Fruit fly (Drosophila melanogaster) whole organism, embryonic: Measurements from ENCODE around the gene PLCXD.

Source experiments
- Ada2b ChIP-seq: fragments of 200-800 bp; sonication (Bioruptor generic); IDR thresholded peaks from 2 replicates; pipeline ENCODE4 v1.3.6; 2022; ENCODE audit warnings: missing biosample characterization, missing genetic modification characterization
- Adf1 ChIP-seq: fragments of 200-800 bp; sonication (Bioruptor generic); IDR thresholded peaks from 2 replicates; pipeline ENCODE4 v1.3.6; 2022; ENCODE audit warnings: missing biosample characterization, missing genetic modification characterization
- B-H1 ChIP-seq: fragments of 200-800 bp; sonication (Bioruptor generic); IDR thresholded peaks from 3 replicates; pipeline ENCODE4 v1.3.6; 2022; ENCODE audit warnings: missing biosample characterization, missing genetic modification characterization
- Bdp1 ChIP-seq: fragments of 200-800 bp; sonication (Bioruptor generic); optimal IDR thresholded peaks from 3 replicates; lab custom pipeline; 2016; ENCODE audit warnings: missing biosample characterization, missing genetic modification characterization
- CG10274 ChIP-seq: fragments of 200-800 bp; sonication (Bioruptor generic); optimal IDR thresholded peaks from 3 replicates; lab custom pipeline; 2017; ENCODE audit warnings: missing biosample characterization, mild to moderate bottlenecking, missing genetic modification characterization
- CG10543 ChIP-seq: fragments of 200-800 bp; sonication (Bioruptor generic); optimal IDR thresholded peaks from 3 replicates; lab custom pipeline; 2017; ENCODE audit warnings: missing biosample characterization, mild to moderate bottlenecking, missing genetic modification characterization, moderate library complexity
- CG10959 ChIP-seq: fragments of 200-800 bp; sonication (Bioruptor generic); IDR thresholded peaks from 2 replicates; pipeline ENCODE4 v1.3.6; 2022; ENCODE audit warnings: missing biosample characterization, missing genetic modification characterization
- CG11247 ChIP-seq: fragments of 200-800 bp; sonication (Bioruptor generic); IDR thresholded peaks from 2 replicates; pipeline ENCODE4 v1.3.6; 2022; ENCODE audit warnings: missing biosample characterization, missing genetic modification characterization
- CG11723 ChIP-seq: fragments of 200-800 bp; sonication (Bioruptor generic); optimal IDR thresholded peaks from 2 replicates; lab custom pipeline; 2017; ENCODE audit warnings: missing biosample characterization, mild to moderate bottlenecking, missing genetic modification characterization
- CG1233 ChIP-seq: fragments of 200-800 bp; sonication (Bioruptor generic); optimal IDR thresholded peaks from 4 replicates; lab custom pipeline; 2018; ENCODE audit warnings: missing biosample characterization, mild to moderate bottlenecking, missing genetic modification characterization
- CG12942 ChIP-seq: fragments of 200-800 bp; sonication (Bioruptor generic); optimal IDR thresholded peaks from 3 replicates; lab custom pipeline; 2016; ENCODE audit warnings: missing biosample characterization, missing genetic modification characterization
- CG16815 ChIP-seq: fragments of 200-800 bp; sonication (Bioruptor generic); optimal IDR thresholded peaks from 3 replicates; lab custom pipeline; 2017; ENCODE audit warnings: missing biosample characterization, mild to moderate bottlenecking, missing genetic modification characterization
- CG18262 ChIP-seq: fragments of 200-800 bp; optimal IDR thresholded peaks from 3 replicates; lab custom pipeline; 2019; ENCODE audit warnings: missing biosample characterization, mild to moderate bottlenecking, missing genetic modification characterization, moderate library complexity
- CG4360 ChIP-seq: fragments of 200-800 bp; sonication (Bioruptor generic); IDR thresholded peaks from 2 replicates; pipeline ENCODE4 v1.3.6; 2022; ENCODE audit warnings: missing biosample characterization, missing genetic modification characterization
- CG43689 ChIP-seq: fragments of 200-800 bp; sonication (Bioruptor generic); IDR thresholded peaks from 2 replicates; pipeline ENCODE4 v1.3.6; 2022; ENCODE audit warnings: missing biosample characterization, missing genetic modification characterization
- CG4707 ChIP-seq: fragments of 200-800 bp; sonication (Bioruptor generic); optimal IDR thresholded peaks from 2 replicates; lab custom pipeline; 2018; ENCODE audit warnings: missing biosample characterization, mild to moderate bottlenecking, missing genetic modification characterization, moderate library complexity
- CG6175 ChIP-seq: fragments of 200-800 bp; sonication (Bioruptor generic); IDR thresholded peaks from 3 replicates; pipeline ENCODE4 v1.3.6; 2022; ENCODE audit warnings: missing biosample characterization, missing genetic modification characterization
- CG8281 ChIP-seq: fragments of 200-800 bp; sonication (Bioruptor generic); optimal IDR thresholded peaks from 2 replicates; lab custom pipeline; 2018; ENCODE audit warnings: missing biosample characterization, mild to moderate bottlenecking, missing genetic modification characterization, moderate library complexity
- CG9215 ChIP-seq: fragments of 200-800 bp; sonication (Bioruptor generic); IDR thresholded peaks from 2 replicates; pipeline ENCODE4 v1.3.6; 2022; ENCODE audit warnings: missing biosample characterization, missing genetic modification characterization
- Dll ChIP-seq: fragments of 200-800 bp; sonication (Bioruptor generic); IDR thresholded peaks from 4 replicates; pipeline ENCODE4 v1.3.6; 2022; ENCODE audit warnings: missing biosample characterization, missing genetic modification characterization; ENCODE audit not compliant: partially characterized antibody
- E2f1 ChIP-seq: fragments of 200-800 bp; sonication (Bioruptor generic); IDR thresholded peaks from 2 replicates; pipeline ENCODE4 v1.3.6; 2022; ENCODE audit warnings: missing biosample characterization, missing genetic modification characterization
- H15 ChIP-seq: fragments of 200-800 bp; sonication (Bioruptor generic); IDR thresholded peaks from 3 replicates; pipeline ENCODE4 v1.3.6; 2022; ENCODE audit warnings: missing biosample characterization, missing genetic modification characterization
- H2.0 ChIP-seq: fragments of 200-800 bp; sonication (Bioruptor generic); IDR thresholded peaks from 2 replicates; pipeline ENCODE4 v1.3.6; 2022; ENCODE audit warnings: missing biosample characterization, missing genetic modification characterization
- Hey ChIP-seq: fragments of 200-800 bp; sonication (Bioruptor generic); optimal IDR thresholded peaks from 3 replicates; lab custom pipeline; 2018; ENCODE audit warnings: missing biosample characterization, mild to moderate bottlenecking, missing genetic modification characterization
- Hr78 ChIP-seq, 2 experiments: fragments of 200-800 bp in 1 of 2; fragments of >200 bp in 1 of 2; sonication (Bioruptor generic) in 1 of 2; optimal IDR thresholded peaks; 2 replicates each; lab custom pipeline; 2017 to 2019; ENCODE audit warnings: missing biosample characterization in 2 of 2, missing genetic modification characterization in 2 of 2, mild to moderate bottlenecking in 1 of 2, moderate library complexity in 1 of 2
- Myb ChIP-seq: fragments of 200-800 bp; sonication (Bioruptor generic); optimal IDR thresholded peaks from 2 replicates; lab custom pipeline; 2016; ENCODE audit warnings: missing biosample characterization, missing genetic modification characterization
- Nf-YA ChIP-seq: fragments of 200-800 bp; sonication (Bioruptor generic); IDR thresholded peaks from 2 replicates; pipeline ENCODE4 v1.3.6; 2022; ENCODE audit warnings: missing biosample characterization, missing genetic modification characterization
- Oli ChIP-seq: fragments of 200-800 bp; sonication (Bioruptor generic); optimal IDR thresholded peaks from 2 replicates; lab custom pipeline; 2018; ENCODE audit warnings: missing biosample characterization, mild to moderate bottlenecking, missing genetic modification characterization, moderate library complexity
- Side ChIP-seq: fragments of 200-800 bp; sonication (Bioruptor generic); optimal IDR thresholded peaks from 2 replicates; lab custom pipeline; 2016; ENCODE audit warnings: missing biosample characterization, missing genetic modification characterization
- Ssrp ChIP-seq: fragments of 200-800 bp; sonication (Bioruptor generic); optimal IDR thresholded peaks from 2 replicates; lab custom pipeline; 2018; ENCODE audit warnings: missing biosample characterization, mild to moderate bottlenecking, missing genetic modification characterization, moderate library complexity
- al ChIP-seq: fragments of 200-800 bp; sonication (Bioruptor generic); IDR thresholded peaks from 2 replicates; pipeline ENCODE4 v1.3.6; 2022; ENCODE audit warnings: missing biosample characterization, missing genetic modification characterization
- bab2 ChIP-seq: fragments of 200-800 bp; sonication (Bioruptor generic); optimal IDR thresholded peaks from 2 replicates; lab custom pipeline; 2016; ENCODE audit warnings: missing biosample characterization, missing genetic modification characterization
- br ChIP-seq: fragments of >200 bp; optimal IDR thresholded peaks from 2 replicates; lab custom pipeline; 2017
- chinmo ChIP-seq: fragments of 200-800 bp; sonication (Bioruptor generic); IDR thresholded peaks from 4 replicates; pipeline ENCODE4 v1.3.6; 2022; ENCODE audit warnings: missing biosample characterization, missing genetic modification characterization; ENCODE audit not compliant: partially characterized antibody
- dmrt11E ChIP-seq: fragments of 200-800 bp; sonication (Bioruptor generic); optimal IDR thresholded peaks from 3 replicates; lab custom pipeline; 2018; ENCODE audit warnings: missing biosample characterization, mild to moderate bottlenecking, missing genetic modification characterization, moderate library complexity
- emc ChIP-seq: fragments of 200-800 bp; sonication (Bioruptor generic); optimal IDR thresholded peaks from 2 replicates; lab custom pipeline; 2016; ENCODE audit warnings: missing biosample characterization, missing genetic modification characterization
- esg ChIP-seq: fragments of 200-800 bp; sonication (Bioruptor generic); conservative IDR thresholded peaks from 2 replicates; pipeline ENCODE4 v1.3.6; 2022; ENCODE audit warnings: missing biosample characterization, missing genetic modification characterization
- fd64A ChIP-seq: fragments of 200-800 bp; sonication (Bioruptor generic); optimal IDR thresholded peaks from 3 replicates; lab custom pipeline; 2018; ENCODE audit warnings: missing biosample characterization, mild to moderate bottlenecking, missing genetic modification characterization
- hb ChIP-seq: fragments of 200-800 bp; sonication (Bioruptor generic); IDR thresholded peaks from 3 replicates; pipeline ENCODE4 v1.3.6; 2022; ENCODE audit warnings: missing biosample characterization, missing genetic modification characterization; ENCODE audit not compliant: partially characterized antibody
- jigr1 ChIP-seq: fragments of 200-800 bp; sonication (Bioruptor generic); IDR thresholded peaks from 3 replicates; pipeline ENCODE4 v1.3.6; 2022; ENCODE audit warnings: missing biosample characterization, missing genetic modification characterization
- oc ChIP-seq: fragments of 200-800 bp; sonication (Bioruptor generic); optimal IDR thresholded peaks from 2 replicates; lab custom pipeline; 2018; ENCODE audit warnings: missing biosample characterization, mild to moderate bottlenecking, missing genetic modification characterization, moderate library complexity
- pho ChIP-seq: fragments of 200-800 bp; sonication (Bioruptor generic); optimal IDR thresholded peaks from 2 replicates; lab custom pipeline; 2016; ENCODE audit warnings: missing biosample characterization, missing genetic modification characterization
- pros ChIP-seq: fragments of 200-800 bp; sonication (Bioruptor generic); optimal IDR thresholded peaks from 3 replicates; lab custom pipeline; 2019; ENCODE audit warnings: missing biosample characterization, mild to moderate bottlenecking, missing genetic modification characterization, moderate library complexity
- ranshi ChIP-seq: fragments of 200-800 bp; sonication (Bioruptor generic); IDR thresholded peaks from 2 replicates; pipeline ENCODE4 v1.3.6; 2022; ENCODE audit warnings: missing biosample characterization, missing genetic modification characterization
- sim ChIP-seq: fragments of 200-800 bp; sonication (Bioruptor generic); IDR thresholded peaks from 2 replicates; pipeline ENCODE4 v1.3.6; 2022; ENCODE audit warnings: missing biosample characterization, missing genetic modification characterization
- sima ChIP-seq: fragments of 200-800 bp; sonication (Bioruptor generic); optimal IDR thresholded peaks from 2 replicates; lab custom pipeline; 2016; ENCODE audit warnings: missing biosample characterization, missing genetic modification characterization
- sisA ChIP-seq: fragments of 200-800 bp; sonication (Bioruptor generic); IDR thresholded peaks from 2 replicates; pipeline ENCODE4 v1.3.6; 2022; ENCODE audit warnings: missing biosample characterization, missing genetic modification characterization
- stc ChIP-seq: fragments of 200-800 bp; sonication (Bioruptor generic); IDR thresholded peaks from 2 replicates; pipeline ENCODE4 v1.3.6; 2022; ENCODE audit warnings: missing biosample characterization, missing genetic modification characterization
- tna ChIP-seq: fragments of 200-800 bp; sonication (Bioruptor generic); IDR thresholded peaks from 2 replicates; pipeline ENCODE4 v1.3.6; 2022; ENCODE audit warnings: missing biosample characterization, missing genetic modification characterization; ENCODE audit not compliant: partially characterized antibody
- vnd ChIP-seq: fragments of 200-800 bp; sonication (Bioruptor generic); IDR thresholded peaks from 3 replicates; pipeline ENCODE4 v1.3.6; 2022; ENCODE audit warnings: missing biosample characterization, missing genetic modification characterization; ENCODE audit not compliant: partially characterized antibody
- zen ChIP-seq: fragments of 200-800 bp; sonication (Bioruptor generic); optimal IDR thresholded peaks from 3 replicates; lab custom pipeline; 2018; ENCODE audit warnings: missing biosample characterization, mild to moderate bottlenecking, missing genetic modification characterization, moderate library complexity

PLCXD gene

dm6 chr2L:12055837-12056388, 6.7 kb downstream of the PLCXD start, which contains the start of the genes JhI-21, RpL7-like and CG34164 (continued):
- no peak for TF ChIP-seq emc
- no peak for TF ChIP-seq CG10274 (GFP tag; lab: Kevin White, UChicago)
- TF ChIP-seq CG12942 (GFP tag; lab: Kevin White, UChicago) = no peak
- no peak for TF ChIP-seq Hr78 (GFP tag; optimal IDR thresholded peaks at IDR 0.05; lab: Kevin White, UChicago)
- no peak for TF ChIP-seq Oli (tag; lab: Kevin White, UChicago)
- no peak for TF ChIP-seq jigr1 (GFP tag; lab: Robert Waterston, UW)
- TF ChIP-seq Myb = no peak
- TF ChIP-seq ranshi (GFP tag; lab: Robert Waterston, UW) = no peak
- no peak for TF ChIP-seq CG8281
- TF ChIP-seq CG18262 (tag; lab: Kevin White, UChicago) = peak; percentile 21
- TF ChIP-seq Side (GFP tag; lab: Kevin White, UChicago) = peak; percentile 12
- no peak for TF ChIP-seq CG16815 (GFP tag; lab: Kevin White, UChicago)
- peak; percentile 38; the same call in 1 of the 2 replicates for TF ChIP-seq CG4360
- TF ChIP-seq CG11723 (GFP tag; lab: Kevin White, UChicago) = no peak
- TF ChIP-seq H2.0 (GFP tag; lab: Robert Waterston, UW) = no peak
- no peak for TF ChIP-seq CG4707
- no peak for TF ChIP-seq hb (GFP tag; lab: Robert Waterston, UW)
- TF ChIP-seq sisA (GFP tag; lab: Robert Waterston, UW) = no peak
- peak; percentile 76; the same call in 3 of the 4 replicates for TF ChIP-seq Dll
- no peak for TF ChIP-seq fd64A (GFP tag; lab: Kevin White, UChicago)
- TF ChIP-seq zen (tag; lab: Kevin White, UChicago) = peak; percentile 8
- TF ChIP-seq vnd (GFP tag; lab: Robert Waterston, UW) = 0 out of 3 replicates have a peak, but pooled peaks have one; percentile 20
- TF ChIP-seq CG43689 (GFP tag; lab: Robert Waterston, UW) = no peak
- TF ChIP-seq CG9215 (GFP tag; lab: Robert Waterston, UW) = no peak
- no peak for TF ChIP-seq H15 (GFP tag; lab: Robert Waterston, UW)
- TF ChIP-seq pho (GFP tag; lab: Kevin White, UChicago) = no peak
- peak; percentile 17; the same call in 1 of the 2 replicates for TF ChIP-seq tna (GFP tag; lab: Robert Waterston, UW)
- TF ChIP-seq Ada2b (GFP tag; lab: Robert Waterston, UW) = no peak
- no peak for TF ChIP-seq bab2
- no peak for TF ChIP-seq CG10543
- peak; percentile 88; the same call in 2 of the 4 replicates for TF ChIP-seq chinmo (GFP tag; lab: Robert Waterston, UW)
- TF ChIP-seq sima (GFP tag; lab: Kevin White, UChicago) = no peak
- TF ChIP-seq Nf-YA = no peak
- no peak for TF ChIP-seq Adf1 (GFP tag; lab: Robert Waterston, UW)
- TF ChIP-seq esg (GFP tag; lab: Robert Waterston, UW) = no peak
- TF ChIP-seq pros (GFP tag; lab: Kevin White, UChicago) = no peak
- TF ChIP-seq Hey (tag; lab: Kevin White, UChicago) = no peak
- TF ChIP-seq Ssrp (tag; lab: Kevin White, UChicago) = no peak
- no peak for TF ChIP-seq CG6175
- no peak for TF ChIP-seq dmrt11E (tag; lab: Kevin White, UChicago)
- no peak for TF ChIP-seq br
- no peak for TF ChIP-seq al (GFP tag; lab: Robert Waterston, UW)
- TF ChIP-seq Bdp1 (GFP tag; lab: Kevin White, UChicago) = no peak
- peak; percentile 19; the same call in 1 of the 2 replicates for TF ChIP-seq E2f1 (GFP tag; lab: Robert Waterston, UW)
- TF ChIP-seq sim (GFP tag; lab: Robert Waterston, UW) = no peak
- no peak for TF ChIP-seq stc (GFP tag; lab: Robert Waterston, UW)
- TF ChIP-seq CG10959 (GFP tag; lab: Robert Waterston, UW) = no peak
- no peak for TF ChIP-seq B-H1 (GFP tag; lab: Robert Waterston, UW)
- no peak for TF ChIP-seq CG11247 (GFP tag; lab: Robert Waterston, UW)
- TF ChIP-seq CG1233 (GFP tag; lab: Kevin White, UChicago) = no peak
- TF ChIP-seq oc (tag; lab: Kevin White, UChicago) = no peak
